Fruit fly (Drosophila melanogaster) whole organism, embryonic: ENCODE data around the gene CG34348.

Experiments used
- Atf3 ChIP-seq: fragments of 200-800 bp; sonication (Bioruptor generic); optimal IDR thresholded peaks from 3 replicates; lab custom pipeline; 2016; ENCODE audit warnings: missing biosample characterization, missing genetic modification characterization
- Awh ChIP-seq: fragments of 200-800 bp; sonication (Bioruptor generic); IDR thresholded peaks from 2 replicates; pipeline ENCODE4, ENCODE4 v1.3.6; 2022; ENCODE audit warnings: missing biosample characterization, missing genetic modification characterization
- Blimp-1 ChIP-seq: fragments of 200-800 bp; sonication (Bioruptor generic); optimal IDR thresholded peaks from 3 replicates; lab custom pipeline; 2018; ENCODE audit warnings: missing biosample characterization, missing genetic modification characterization, mild to moderate bottlenecking, moderate library complexity, missing genetic modification reagents
- CG10431 ChIP-seq: fragments of 200-800 bp; sonication (Bioruptor generic); optimal IDR thresholded peaks from 3 replicates; lab custom pipeline; 2018; ENCODE audit warnings: missing biosample characterization, mild to moderate bottlenecking, missing genetic modification characterization
- CG11085 ChIP-seq: fragments of 200-800 bp; sonication (Bioruptor generic); IDR thresholded peaks from 2 replicates; pipeline ENCODE4 v1.3.6; 2022; ENCODE audit warnings: missing biosample characterization, missing genetic modification characterization
- CG11398 ChIP-seq: fragments of 200-800 bp; sonication (Bioruptor generic); optimal IDR thresholded peaks from 2 replicates; lab custom pipeline; 2016; ENCODE audit warnings: missing biosample characterization, missing genetic modification characterization
- CG12071 ChIP-seq: fragments of 200-800 bp; sonication (Bioruptor generic); optimal IDR thresholded peaks from 3 replicates; lab custom pipeline; 2018; ENCODE audit warnings: missing biosample characterization, mild to moderate bottlenecking, missing genetic modification characterization
- CG12219 ChIP-seq: fragments of 200-800 bp; sonication (Bioruptor generic); optimal IDR thresholded peaks from 3 replicates; lab custom pipeline; 2018; ENCODE audit warnings: missing biosample characterization, mild to moderate bottlenecking, missing genetic modification characterization
- CG12769 ChIP-seq: fragments of 200-800 bp; sonication (Bioruptor generic); optimal IDR thresholded peaks from 2 replicates; lab custom pipeline; 2019; ENCODE audit warnings: missing biosample characterization, mild to moderate bottlenecking, missing genetic modification characterization, moderate library complexity
- CG15514 ChIP-seq: fragments of 200-800 bp; sonication (Bioruptor generic); optimal IDR thresholded peaks from 3 replicates; lab custom pipeline; 2017; ENCODE audit warnings: missing biosample characterization, missing genetic modification characterization, mild to moderate bottlenecking, moderate library complexity, missing genetic modification reagents
- CG15601 ChIP-seq: fragments of 200-800 bp; sonication (Bioruptor generic); optimal IDR thresholded peaks from 3 replicates; lab custom pipeline; 2019; ENCODE audit warnings: missing biosample characterization, mild to moderate bottlenecking, missing genetic modification characterization, moderate library complexity
- CG16815 ChIP-seq: fragments of 200-800 bp; sonication (Bioruptor generic); optimal IDR thresholded peaks from 3 replicates; lab custom pipeline; 2017; ENCODE audit warnings: missing biosample characterization, mild to moderate bottlenecking, missing genetic modification characterization
- CG17186 ChIP-seq: fragments of 200-800 bp; sonication (Bioruptor generic); optimal IDR thresholded peaks from 3 replicates; lab custom pipeline; 2017; ENCODE audit warnings: missing biosample characterization, missing genetic modification reagents, missing genetic modification characterization
- CG17829 ChIP-seq: fragments of 200-800 bp; optimal IDR thresholded peaks from 2 replicates; lab custom pipeline; 2019; ENCODE audit warnings: missing biosample characterization, mild to moderate bottlenecking, missing genetic modification characterization, moderate library complexity
- CG2678 ChIP-seq: fragments of 200-800 bp; sonication (Bioruptor generic); optimal IDR thresholded peaks from 3 replicates; lab custom pipeline; 2019; ENCODE audit warnings: missing biosample characterization, mild to moderate bottlenecking, missing genetic modification characterization, moderate library complexity
- CG30403 ChIP-seq: fragments of 200-800 bp; sonication (Bioruptor generic); optimal IDR thresholded peaks from 3 replicates; lab custom pipeline; 2016; ENCODE audit warnings: missing biosample characterization, missing genetic modification characterization
- CG3847 ChIP-seq: fragments of 200-800 bp; sonication (Bioruptor generic); IDR thresholded peaks from 2 replicates; pipeline ENCODE4 v1.3.6; 2022; ENCODE audit warnings: missing biosample characterization, missing genetic modification characterization
- CG4404 ChIP-seq: fragments of 200-800 bp; sonication (Bioruptor generic); IDR thresholded peaks from 2 replicates; pipeline ENCODE4 v1.3.6; 2022; ENCODE audit warnings: missing biosample characterization, missing genetic modification characterization
- CG6175 ChIP-seq: fragments of 200-800 bp; sonication (Bioruptor generic); IDR thresholded peaks from 3 replicates; pipeline ENCODE4 v1.3.6; 2022; ENCODE audit warnings: missing biosample characterization, missing genetic modification characterization
- CG6254 ChIP-seq: fragments of 200-800 bp; sonication (Bioruptor generic); optimal IDR thresholded peaks from 3 replicates; lab custom pipeline; 2017; ENCODE audit warnings: mild to moderate bottlenecking, missing biosample characterization, missing genetic modification reagents, missing genetic modification characterization
- CG6791 ChIP-seq: fragments of 200-800 bp; sonication (Bioruptor generic); IDR thresholded peaks from 3 replicates; pipeline ENCODE4 v1.3.6; 2022; ENCODE audit warnings: missing biosample characterization, missing genetic modification characterization; ENCODE audit not compliant: partially characterized antibody
- CG8281 ChIP-seq: fragments of 200-800 bp; sonication (Bioruptor generic); optimal IDR thresholded peaks from 2 replicates; lab custom pipeline; 2018; ENCODE audit warnings: missing biosample characterization, mild to moderate bottlenecking, missing genetic modification characterization, moderate library complexity
- CG9609 ChIP-seq: fragments of 200-800 bp; sonication (Bioruptor generic); optimal IDR thresholded peaks from 3 replicates; lab custom pipeline; 2016; ENCODE audit warnings: missing biosample characterization, missing genetic modification characterization
- Chrac-16 ChIP-seq: fragments of 200-800 bp; sonication (Bioruptor generic); optimal IDR thresholded peaks from 3 replicates; lab custom pipeline; 2016; ENCODE audit warnings: missing biosample characterization, missing genetic modification characterization
- Dek ChIP-seq: fragments of 200-800 bp; sonication (Bioruptor generic); optimal IDR thresholded peaks from 3 replicates; lab custom pipeline; 2019; ENCODE audit warnings: missing biosample characterization, mild to moderate bottlenecking, missing genetic modification characterization, moderate library complexity
- Dp ChIP-seq: fragments of 200-800 bp; sonication (Bioruptor generic); optimal IDR thresholded peaks from 2 replicates; lab custom pipeline; 2018; ENCODE audit warnings: missing biosample characterization, mild to moderate bottlenecking, missing genetic modification characterization, moderate library complexity
- Dref ChIP-seq: fragments of 200-800 bp; sonication (Bioruptor generic); IDR thresholded peaks from 2 replicates; pipeline ENCODE4 v1.3.6; 2022; ENCODE audit warnings: missing biosample characterization, missing genetic modification characterization
- E2f2 ChIP-seq: fragments of 200-800 bp; sonication (Bioruptor generic); IDR thresholded peaks from 2 replicates; pipeline ENCODE4 v1.3.6; 2022; ENCODE audit warnings: missing biosample characterization, missing genetic modification characterization
- ERR ChIP-seq: fragments of 200-800 bp; sonication (Bioruptor generic); optimal IDR thresholded peaks from 2 replicates; lab custom pipeline; 2016; ENCODE audit warnings: missing biosample characterization, missing genetic modification characterization
- Gug ChIP-seq: fragments of 200-800 bp; sonication (Bioruptor generic); IDR thresholded peaks from 4 replicates; pipeline ENCODE4 v1.3.6; 2022; ENCODE audit warnings: missing biosample characterization, missing genetic modification characterization
- H15 ChIP-seq: fragments of 200-800 bp; sonication (Bioruptor generic); IDR thresholded peaks from 3 replicates; pipeline ENCODE4 v1.3.6; 2022; ENCODE audit warnings: missing biosample characterization, missing genetic modification characterization
- Hey ChIP-seq: fragments of 200-800 bp; sonication (Bioruptor generic); optimal IDR thresholded peaks from 3 replicates; lab custom pipeline; 2018; ENCODE audit warnings: missing biosample characterization, mild to moderate bottlenecking, missing genetic modification characterization
- Hr51 ChIP-seq, 2 experiments: fragments of 200-800 bp; sonication (Bioruptor generic); optimal IDR thresholded peaks; 2 replicates in 1 of 2; 3 replicates in 1 of 2; lab custom pipeline; 2016 to 2018; ENCODE audit warnings: missing biosample characterization in 2 of 2, missing genetic modification characterization in 2 of 2, mild to moderate bottlenecking in 1 of 2, moderate library complexity in 1 of 2
- Lpt ChIP-seq: fragments of >200 bp; optimal IDR thresholded peaks from 2 replicates; lab custom pipeline; 2018; ENCODE audit warnings: missing biosample characterization, missing genetic modification characterization
- Sox102F ChIP-seq: fragments of 200-800 bp; sonication (Bioruptor generic); optimal IDR thresholded peaks from 2 replicates; lab custom pipeline; 2018; ENCODE audit warnings: missing biosample characterization, mild to moderate bottlenecking, missing genetic modification characterization, moderate library complexity
- Xbp1 ChIP-seq: fragments of 200-800 bp; sonication (Bioruptor generic); optimal IDR thresholded peaks from 3 replicates; lab custom pipeline; 2016; ENCODE audit warnings: missing biosample characterization, mild to moderate bottlenecking, missing genetic modification characterization
- ara ChIP-seq: fragments of 200-800 bp; sonication (Bioruptor generic); IDR thresholded peaks from 2 replicates; pipeline ENCODE4 v1.3.6; 2022; ENCODE audit warnings: missing biosample characterization, missing genetic modification characterization
- bab2 ChIP-seq: fragments of 200-800 bp; sonication (Bioruptor generic); optimal IDR thresholded peaks from 2 replicates; lab custom pipeline; 2016; ENCODE audit warnings: missing biosample characterization, missing genetic modification characterization
- dati ChIP-seq: fragments of 200-800 bp; sonication (Bioruptor generic); IDR thresholded peaks from 2 replicates; pipeline ENCODE4 v1.3.6; 2022; ENCODE audit warnings: missing biosample characterization, missing genetic modification characterization
- ftz-f1 ChIP-seq: fragments of 200-800 bp; sonication (Bioruptor generic); optimal IDR thresholded peaks from 2 replicates; lab custom pipeline; 2016; ENCODE audit warnings: missing biosample characterization, missing genetic modification characterization
- gfzf ChIP-seq: fragments of 200-800 bp; sonication (Bioruptor generic); optimal IDR thresholded peaks from 2 replicates; lab custom pipeline; 2016; ENCODE audit warnings: missing biosample characterization, mild to moderate bottlenecking, missing genetic modification characterization, moderate library complexity
- h ChIP-seq: fragments of >200 bp; optimal IDR thresholded peaks from 2 replicates; lab custom pipeline; 2017
- hkb ChIP-seq, 2 experiments: fragments of 200-800 bp in 1 of 2; fragments of >200 bp in 1 of 2; sonication (Bioruptor generic) in 1 of 2; IDR thresholded peaks in 1 of 2; optimal IDR thresholded peaks in 1 of 2; 2 replicates each; pipeline versions ENCODE4 v1.3.6 to Lab custom; 2017 to 2022; ENCODE audit warnings: missing biosample characterization in 1 of 2, missing genetic modification characterization in 1 of 2
- ind ChIP-seq: fragments of 200-800 bp; sonication (Bioruptor generic); optimal IDR thresholded peaks from 3 replicates; lab custom pipeline; 2016; ENCODE audit warnings: missing biosample characterization, missing genetic modification characterization
- klu ChIP-seq: fragments of 200-800 bp; sonication (Bioruptor generic); IDR thresholded peaks from 2 replicates; pipeline ENCODE4 v1.3.6; 2022; ENCODE audit warnings: missing biosample characterization, missing genetic modification characterization
- nmo ChIP-seq: fragments of 200-800 bp; sonication (Bioruptor generic); optimal IDR thresholded peaks from 2 replicates; lab custom pipeline; 2018; ENCODE audit warnings: missing biosample characterization, mild to moderate bottlenecking, missing genetic modification characterization, moderate library complexity
- odd ChIP-seq: fragments of 200-800 bp; sonication (Bioruptor generic); optimal IDR thresholded peaks from 2 replicates; lab custom pipeline; 2017; ENCODE audit warnings: missing biosample characterization, mild to moderate bottlenecking, missing genetic modification characterization
- pan ChIP-seq, 4 experiments: fragments of >200 bp in 3 of 4; fragments of 200-800 bp in 1 of 4; sonication (Bioruptor generic) in 1 of 4; optimal IDR thresholded peaks in 3 of 4; IDR thresholded peaks in 1 of 4; 2 replicates each; pipeline versions ENCODE4 v1.3.6 to Lab custom; 2017 to 2022; ENCODE audit warnings: missing biosample characterization in 2 of 4, missing genetic modification characterization in 2 of 4, mixed read lengths in 1 of 4
- ranshi ChIP-seq: fragments of 200-800 bp; sonication (Bioruptor generic); IDR thresholded peaks from 2 replicates; pipeline ENCODE4 v1.3.6; 2022; ENCODE audit warnings: missing biosample characterization, missing genetic modification characterization
- usp ChIP-seq: fragments of >200 bp; optimal IDR thresholded peaks from 2 replicates; lab custom pipeline; 2017; ENCODE audit warnings: missing biosample characterization, missing genetic modification characterization
- zfh2 ChIP-seq: fragments of 200-800 bp; sonication (Bioruptor generic); optimal IDR thresholded peaks from 2 replicates; lab custom pipeline; 2016; ENCODE audit warnings: missing biosample characterization, missing genetic modification characterization

The CG34348 gene

DNA sequence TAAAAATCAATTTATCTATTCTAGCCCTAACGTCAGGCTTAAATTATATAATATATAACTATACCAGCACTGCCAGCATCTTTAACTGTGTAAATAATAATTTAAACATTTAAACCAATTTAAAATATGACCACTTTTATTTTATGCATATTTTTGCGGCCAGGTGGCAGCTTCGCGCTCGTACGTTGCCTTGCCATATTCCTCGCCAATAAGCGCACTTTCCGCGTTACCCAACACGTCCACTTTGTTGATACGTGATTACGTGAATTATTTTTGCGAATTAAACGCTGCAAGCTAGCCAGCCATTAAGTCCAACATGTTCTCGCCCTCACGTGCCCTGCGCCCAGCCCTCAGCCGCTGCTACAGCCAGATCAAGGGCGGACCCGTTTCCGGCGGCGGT lies 10.1 kb downstream of the CG34348 start, which contains the start of gene NdufV3 (continued):
- TF ChIP-seq Hr51 (GFP tag; optimal IDR thresholded peaks at IDR 0.05; lab: Kevin White, UChicago) = no peak
- peak; percentile 22 for TF ChIP-seq CG12769 (tag; lab: Kevin White, UChicago)
- no peak for TF ChIP-seq ftz-f1 (GFP tag; lab: Kevin White, UChicago)
- TF ChIP-seq CG12219 (GFP tag; lab: Kevin White, UChicago) = no peak
- TF ChIP-seq ERR (GFP tag; lab: Kevin White, UChicago) = no peak
- TF ChIP-seq bab2 (GFP tag; lab: Kevin White, UChicago) = no peak
- peak; percentile 40; the same call in 1 of the 2 replicates for TF ChIP-seq ranshi (GFP tag; lab: Robert Waterston, UW)
- no peak for TF ChIP-seq Hey (tag; lab: Kevin White, UChicago)
- TF ChIP-seq CG3847 = peak; percentile 68
- TF ChIP-seq h = no peak
- no peak for TF ChIP-seq CG8281
- peak; percentile 30 for TF ChIP-seq Xbp1
- no peak for TF ChIP-seq Awh (GFP tag; lab: Robert Waterston, UW)
- no peak for TF ChIP-seq hkb (optimal IDR thresholded peaks at IDR 0.05; lab: Kevin White, UChicago)
- no peak for TF ChIP-seq hkb (GFP tag; IDR thresholded peaks at IDR 0.05; lab: Robert Waterston, UW)
- TF ChIP-seq Blimp-1 (GFP tag; lab: Kevin White, UChicago) = no peak
- TF ChIP-seq gfzf (GFP tag; lab: Kevin White, UChicago) = peak; percentile 2
- no peak for TF ChIP-seq CG6254 (GFP tag; lab: Kevin White, UChicago)
- TF ChIP-seq CG10431 = no peak
- peak; percentile 29; the same call in 1 of the 2 replicates for TF ChIP-seq Dref
- peak; percentile 18 for TF ChIP-seq CG17829 (tag; lab: Kevin White, UChicago)
- TF ChIP-seq E2f2 (GFP tag; lab: Robert Waterston, UW) = peak; percentile 46
- no peak for TF ChIP-seq CG12071 (GFP tag; lab: Kevin White, UChicago)
- peak; percentile 3 for TF ChIP-seq CG15514
- no peak for TF ChIP-seq CG16815 (GFP tag; lab: Kevin White, UChicago)
- no peak for TF ChIP-seq CG11085
- no peak for TF ChIP-seq Dek (tag; lab: Kevin White, UChicago)
- peak; percentile 4 for TF ChIP-seq CG2678 (tag; lab: Kevin White, UChicago)
- no peak for TF ChIP-seq odd (GFP tag; lab: Kevin White, UChicago)
- peak; percentile 5 for TF ChIP-seq CG17186 (GFP tag; lab: Kevin White, UChicago)
- peak; percentile 31 for TF ChIP-seq Dp (GFP tag; lab: Kevin White, UChicago)
- TF ChIP-seq pan (optimal IDR thresholded peaks at IDR 0.05; lab: Kevin White, UChicago) = no peak
- no peak for TF ChIP-seq pan (GFP tag; optimal IDR thresholded peaks at IDR 0.05 in 1 of 2, IDR thresholded peaks at IDR 0.05 in 1 of 2)
- no peak for TF ChIP-seq ara (GFP tag; lab: Robert Waterston, UW)
- TF ChIP-seq CG11398 = no peak
- no peak for TF ChIP-seq Sox102F (GFP tag; lab: Kevin White, UChicago)
- no peak for TF ChIP-seq Atf3 (GFP tag; lab: Kevin White, UChicago)
- no peak for TF ChIP-seq klu (GFP tag; lab: Robert Waterston, UW)
- TF ChIP-seq ind = no peak
- TF ChIP-seq CG6791 = no peak
- no peak for TF ChIP-seq H15 (GFP tag; lab: Robert Waterston, UW)
- no peak for TF ChIP-seq CG9609 (GFP tag; lab: Kevin White, UChicago)
- no peak for TF ChIP-seq CG15601 (tag; lab: Kevin White, UChicago)
- TF ChIP-seq Gug (GFP tag; lab: Robert Waterston, UW) = peak; percentile 20; the same call in 1 of the 4 replicates
- TF ChIP-seq zfh2 (GFP tag; lab: Kevin White, UChicago) = peak; percentile 20
- TF ChIP-seq Lpt (GFP tag; lab: Kevin White, UChicago) = no peak
- TF ChIP-seq usp (GFP tag; lab: Kevin White, UChicago) = no peak
- peak; percentile 11 for TF ChIP-seq nmo (GFP tag; lab: Kevin White, UChicago)
- peak; percentile 12 for TF ChIP-seq CG30403 (GFP tag; lab: Kevin White, UChicago)
- no peak for TF ChIP-seq Chrac-16
- no peak for TF ChIP-seq CG4404 (GFP tag; lab: Robert Waterston, UW)
- TF ChIP-seq CG6175 = no peak
- no peak for TF ChIP-seq dati (GFP tag; lab: Robert Waterston, UW)
